Fruit fly (Drosophila melanogaster) whole organism, embryonic: ENCODE data around the gene FoxL1.

Source experiments
- Abd-B ChIP-seq: fragments of 200-800 bp; sonication (Bioruptor generic); optimal IDR thresholded peaks from 2 replicates; lab custom pipeline; 2018; ENCODE audit warnings: missing biosample characterization, mild to moderate bottlenecking, missing genetic modification characterization, moderate library complexity
- CG11093 ChIP-seq: fragments of 200-800 bp; sonication (Bioruptor generic); IDR thresholded peaks from 3 replicates; pipeline ENCODE4 v1.3.6; 2022; ENCODE audit warnings: missing biosample characterization, missing genetic modification characterization
- CG13287 ChIP-seq: fragments of 200-800 bp; sonication (Bioruptor generic); IDR thresholded peaks from 2 replicates; pipeline ENCODE4 v1.3.6; 2022; ENCODE audit warnings: missing biosample characterization, missing genetic modification characterization; ENCODE audit not compliant: partially characterized antibody
- CG13296 ChIP-seq: fragments of 200-800 bp; sonication (Bioruptor generic); optimal IDR thresholded peaks from 3 replicates; lab custom pipeline; 2018; ENCODE audit warnings: missing biosample characterization, mild to moderate bottlenecking, missing genetic modification characterization
- CG13894 ChIP-seq: fragments of 200-800 bp; sonication (Bioruptor generic); optimal IDR thresholded peaks from 3 replicates; lab custom pipeline; 2018; ENCODE audit warnings: missing biosample characterization, mild to moderate bottlenecking, missing genetic modification characterization, moderate library complexity
- CG15514 ChIP-seq: fragments of 200-800 bp; sonication (Bioruptor generic); optimal IDR thresholded peaks from 3 replicates; lab custom pipeline; 2017; ENCODE audit warnings: missing biosample characterization, missing genetic modification characterization, mild to moderate bottlenecking, moderate library complexity, missing genetic modification reagents
- CG1603 ChIP-seq: fragments of 200-800 bp; sonication (Bioruptor generic); optimal IDR thresholded peaks from 2 replicates; lab custom pipeline; 2019; ENCODE audit warnings: missing biosample characterization, mild to moderate bottlenecking, missing genetic modification characterization, moderate library complexity
- CG16815 ChIP-seq: fragments of 200-800 bp; sonication (Bioruptor generic); optimal IDR thresholded peaks from 3 replicates; lab custom pipeline; 2017; ENCODE audit warnings: missing biosample characterization, mild to moderate bottlenecking, missing genetic modification characterization
- CG17359 ChIP-seq: fragments of 200-800 bp; sonication (Bioruptor generic); optimal IDR thresholded peaks from 3 replicates; lab custom pipeline; 2018; ENCODE audit warnings: missing biosample characterization, mild to moderate bottlenecking, missing genetic modification characterization, moderate library complexity
- CG2116 ChIP-seq: fragments of 200-800 bp; sonication (Bioruptor generic); optimal IDR thresholded peaks from 3 replicates; lab custom pipeline; 2018; ENCODE audit warnings: missing biosample characterization, mild to moderate bottlenecking, missing genetic modification characterization
- CG3281 ChIP-seq: fragments of 200-800 bp; sonication (Bioruptor generic); optimal IDR thresholded peaks from 3 replicates; lab custom pipeline; 2017; ENCODE audit warnings: missing biosample characterization, mild to moderate bottlenecking, missing genetic modification characterization
- CG4328 ChIP-seq: fragments of 200-800 bp; sonication (Bioruptor generic); optimal IDR thresholded peaks from 3 replicates; lab custom pipeline; 2017; ENCODE audit warnings: missing biosample characterization, missing genetic modification reagents, missing genetic modification characterization
- CG4424 ChIP-seq: fragments of 200-800 bp; sonication (Bioruptor generic); optimal IDR thresholded peaks from 3 replicates; lab custom pipeline; 2016; ENCODE audit warnings: missing biosample characterization, missing genetic modification characterization
- CG4617 ChIP-seq: fragments of 200-800 bp; sonication (Bioruptor generic); optimal IDR thresholded peaks from 3 replicates; lab custom pipeline; 2016; ENCODE audit warnings: missing biosample characterization, missing genetic modification characterization, borderline replicate concordance
- CG7745 ChIP-seq: fragments of 200-800 bp; sonication (Bioruptor generic); optimal IDR thresholded peaks from 2 replicates; lab custom pipeline; 2018; ENCODE audit warnings: missing biosample characterization, mild to moderate bottlenecking, missing genetic modification characterization, moderate library complexity
- CG8388 ChIP-seq: fragments of 200-800 bp; sonication (Bioruptor generic); optimal IDR thresholded peaks from 2 replicates; lab custom pipeline; 2019; ENCODE audit warnings: missing biosample characterization, mild to moderate bottlenecking, missing genetic modification characterization, moderate library complexity
- CG9797 ChIP-seq: fragments of 200-800 bp; sonication (Bioruptor generic); optimal IDR thresholded peaks from 3 replicates; lab custom pipeline; 2018; ENCODE audit warnings: missing biosample characterization, mild to moderate bottlenecking, missing genetic modification characterization
- Dek ChIP-seq: fragments of 200-800 bp; sonication (Bioruptor generic); optimal IDR thresholded peaks from 3 replicates; lab custom pipeline; 2019; ENCODE audit warnings: missing biosample characterization, mild to moderate bottlenecking, missing genetic modification characterization, moderate library complexity
- Dp ChIP-seq: fragments of 200-800 bp; sonication (Bioruptor generic); optimal IDR thresholded peaks from 2 replicates; lab custom pipeline; 2018; ENCODE audit warnings: missing biosample characterization, mild to moderate bottlenecking, missing genetic modification characterization, moderate library complexity
- E2f1 ChIP-seq: fragments of 200-800 bp; sonication (Bioruptor generic); IDR thresholded peaks from 2 replicates; pipeline ENCODE4 v1.3.6; 2022; ENCODE audit warnings: missing biosample characterization, missing genetic modification characterization
- E2f2 ChIP-seq: fragments of 200-800 bp; sonication (Bioruptor generic); IDR thresholded peaks from 2 replicates; pipeline ENCODE4 v1.3.6; 2022; ENCODE audit warnings: missing biosample characterization, missing genetic modification characterization
- Ets65A ChIP-seq: fragments of 200-800 bp; sonication (Bioruptor generic); peaks from one replicate; lab custom pipeline; 2016; ENCODE audit warnings: missing biosample characterization, missing genetic modification characterization
- HLH3B ChIP-seq: fragments of 200-800 bp; sonication (Bioruptor generic); IDR thresholded peaks from 2 replicates; pipeline ENCODE4 v1.3.6; 2022; ENCODE audit warnings: missing biosample characterization, missing genetic modification characterization
- MBD-R2 ChIP-seq: fragments of 200-800 bp; sonication (Bioruptor generic); IDR thresholded peaks from 2 replicates; pipeline ENCODE4 v1.3.6; 2022; ENCODE audit warnings: missing biosample characterization, missing genetic modification characterization
- MESR4 ChIP-seq: fragments of 200-800 bp; sonication (Bioruptor generic); optimal IDR thresholded peaks from 2 replicates; lab custom pipeline; 2018; ENCODE audit warnings: missing biosample characterization, mild to moderate bottlenecking, missing genetic modification characterization, moderate library complexity
- MTF-1 ChIP-seq: fragments of 200-800 bp; sonication (Bioruptor generic); optimal IDR thresholded peaks from 2 replicates; lab custom pipeline; 2018; ENCODE audit warnings: missing biosample characterization, mild to moderate bottlenecking, missing genetic modification characterization, borderline replicate concordance
- Myb ChIP-seq: fragments of 200-800 bp; sonication (Bioruptor generic); optimal IDR thresholded peaks from 2 replicates; lab custom pipeline; 2016; ENCODE audit warnings: missing biosample characterization, missing genetic modification characterization
- Optix ChIP-seq: fragments of 200-800 bp; sonication (Bioruptor generic); IDR thresholded peaks from 3 replicates; pipeline ENCODE4 v1.3.6; 2022; ENCODE audit warnings: missing biosample characterization, missing genetic modification characterization
- Rfx ChIP-seq: fragments of 200-800 bp; sonication (Bioruptor generic); IDR thresholded peaks from 2 replicates; pipeline ENCODE4 v1.3.6; 2022; ENCODE audit warnings: missing biosample characterization, missing genetic modification characterization
- amos ChIP-seq: fragments of 200-800 bp; sonication (Bioruptor generic); IDR thresholded peaks from 2 replicates; pipeline ENCODE4 v1.3.6; 2022; ENCODE audit warnings: missing biosample characterization, missing genetic modification characterization; ENCODE audit not compliant: partially characterized antibody
- btn ChIP-seq: fragments of 200-800 bp; sonication (Bioruptor generic); optimal IDR thresholded peaks from 2 replicates; lab custom pipeline; 2016; ENCODE audit warnings: missing biosample characterization, missing genetic modification characterization
- crp ChIP-seq, 2 experiments: fragments of 200-800 bp; sonication (Bioruptor generic); optimal IDR thresholded peaks; 2 replicates in 1 of 2; 3 replicates in 1 of 2; lab custom pipeline; 2017; ENCODE audit warnings: missing biosample characterization in 2 of 2, missing genetic modification characterization in 2 of 2, mild to moderate bottlenecking in 1 of 2, moderate library complexity in 1 of 2
- gfzf ChIP-seq: fragments of 200-800 bp; sonication (Bioruptor generic); optimal IDR thresholded peaks from 2 replicates; lab custom pipeline; 2016; ENCODE audit warnings: missing biosample characterization, mild to moderate bottlenecking, missing genetic modification characterization, moderate library complexity
- grau ChIP-seq: fragments of 200-800 bp; optimal IDR thresholded peaks from 3 replicates; lab custom pipeline; 2019; ENCODE audit warnings: missing biosample characterization, mild to moderate bottlenecking, missing genetic modification characterization, moderate library complexity
- ken ChIP-seq: fragments of 200-800 bp; sonication (Bioruptor generic); IDR thresholded peaks from 3 replicates; pipeline ENCODE4 v1.3.6; 2022; ENCODE audit warnings: missing biosample characterization, missing genetic modification characterization
- klu ChIP-seq: fragments of 200-800 bp; sonication (Bioruptor generic); IDR thresholded peaks from 2 replicates; pipeline ENCODE4 v1.3.6; 2022; ENCODE audit warnings: missing biosample characterization, missing genetic modification characterization
- mam ChIP-seq: fragments of 200-800 bp; sonication (Bioruptor generic); optimal IDR thresholded peaks from 3 replicates; lab custom pipeline; 2016; ENCODE audit warnings: missing biosample characterization, missing genetic modification characterization
- nerfin-1 ChIP-seq: fragments of 200-800 bp; sonication (Bioruptor generic); optimal IDR thresholded peaks from 3 replicates; lab custom pipeline; 2019; ENCODE audit warnings: missing biosample characterization, mild to moderate bottlenecking, missing genetic modification characterization, moderate library complexity
- odd ChIP-seq: fragments of 200-800 bp; sonication (Bioruptor generic); optimal IDR thresholded peaks from 2 replicates; lab custom pipeline; 2017; ENCODE audit warnings: missing biosample characterization, mild to moderate bottlenecking, missing genetic modification characterization
- phol ChIP-seq: fragments of 200-800 bp; sonication (Bioruptor generic); optimal IDR thresholded peaks from 3 replicates; lab custom pipeline; 2018; ENCODE audit warnings: missing biosample characterization, mild to moderate bottlenecking, missing genetic modification characterization, moderate library complexity
- pzg ChIP-seq: fragments of 200-800 bp; sonication (Bioruptor generic); optimal IDR thresholded peaks from 3 replicates; lab custom pipeline; 2018; ENCODE audit warnings: missing biosample characterization, mild to moderate bottlenecking, missing genetic modification characterization, moderate library complexity
- sd ChIP-seq: fragments of 200-800 bp; sonication (Bioruptor generic); optimal IDR thresholded peaks from 3 replicates; lab custom pipeline; 2018; ENCODE audit warnings: missing biosample characterization, mild to moderate bottlenecking, missing genetic modification characterization, moderate library complexity
- sna ChIP-seq: fragments of 200-800 bp; sonication (Bioruptor generic); IDR thresholded peaks from 2 replicates; pipeline ENCODE4 v1.3.6; 2022; ENCODE audit warnings: missing biosample characterization, missing genetic modification characterization; ENCODE audit not compliant: partially characterized antibody
- sob ChIP-seq: fragments of 200-800 bp; sonication (Bioruptor generic); IDR thresholded peaks from 2 replicates; pipeline ENCODE4 v1.3.6; 2022; ENCODE audit warnings: missing biosample characterization, missing genetic modification characterization
- stwl ChIP-seq: fragments of 200-800 bp; sonication (Bioruptor generic); optimal IDR thresholded peaks from 3 replicates; lab custom pipeline; 2018; ENCODE audit warnings: missing biosample characterization, mild to moderate bottlenecking, missing genetic modification characterization, moderate library complexity
- tio ChIP-seq: fragments of 200-800 bp; sonication (Bioruptor generic); optimal IDR thresholded peaks from 2 replicates; lab custom pipeline; 2017; ENCODE audit warnings: missing biosample characterization, missing genetic modification characterization, inconsistent platforms
- trem ChIP-seq: fragments of 200-800 bp; optimal IDR thresholded peaks from 3 replicates; lab custom pipeline; 2019; ENCODE audit warnings: missing biosample characterization, mild to moderate bottlenecking, missing genetic modification characterization, moderate library complexity
- zfh2 ChIP-seq: fragments of 200-800 bp; sonication (Bioruptor generic); optimal IDR thresholded peaks from 2 replicates; lab custom pipeline; 2016; ENCODE audit warnings: missing biosample characterization, missing genetic modification characterization

The FoxL1 gene

dm6 chr3L:4001500-4001899 lies 17.2 kb upstream of the FoxL1 start:
- TF ChIP-seq amos (GFP tag; lab: Robert Waterston, UW) (no peak), CG16815 (GFP tag; lab: Kevin White, UChicago) (no peak), Ets65A (GFP tag; lab: Kevin White, UChicago) (peak; percentile 51), HLH3B (GFP tag; lab: Robert Waterston, UW) (no peak), CG13894 (tag; lab: Kevin White, UChicago) (peak; percentile 93)

- TF ChIP-seq Dek (tag; lab: Kevin White, UChicago): no peak
- TF ChIP-seq zfh2 (GFP tag; lab: Kevin White, UChicago): no peak
- TF ChIP-seq nerfin-1 (tag; lab: Kevin White, UChicago): peak; percentile 4
- TF ChIP-seq sob: no peak
- no peak for TF ChIP-seq btn (GFP tag; lab: Kevin White, UChicago)
- no peak for TF ChIP-seq Abd-B
- TF ChIP-seq CG11093: no peak
- peak; percentile 35 for TF ChIP-seq pzg (GFP tag; lab: Kevin White, UChicago)
- TF ChIP-seq CG4328: no peak
- peak; percentile 56 for TF ChIP-seq E2f2
- TF ChIP-seq CG3281 (GFP tag; lab: Kevin White, UChicago): no peak
- no peak for TF ChIP-seq CG17359
- no peak for TF ChIP-seq sna (GFP tag; lab: Robert Waterston, UW)
- TF ChIP-seq gfzf (GFP tag; lab: Kevin White, UChicago): peak; percentile 69
- TF ChIP-seq MESR4 (GFP tag; lab: Kevin White, UChicago): peak; percentile 52
- TF ChIP-seq odd (GFP tag; lab: Kevin White, UChicago): no peak
- peak in 1 of 2 experiments; percentile 85 for TF ChIP-seq crp (GFP tag; optimal IDR thresholded peaks at IDR 0.05; lab: Kevin White, UChicago)
- no peak for TF ChIP-seq klu (GFP tag; lab: Robert Waterston, UW)
- TF ChIP-seq CG13296 (GFP tag; lab: Kevin White, UChicago): no peak
- TF ChIP-seq trem: peak; percentile 12
- TF ChIP-seq MTF-1 (GFP tag; lab: Kevin White, UChicago): no peak
- no peak for TF ChIP-seq Rfx (GFP tag; lab: Robert Waterston, UW)
- TF ChIP-seq mam (GFP tag; lab: Kevin White, UChicago): no peak
- TF ChIP-seq Dp (GFP tag; lab: Kevin White, UChicago): peak; percentile 48
- TF ChIP-seq E2f1 (GFP tag; lab: Robert Waterston, UW): no peak
- peak; percentile 16 for TF ChIP-seq CG4617 (GFP tag; lab: Kevin White, UChicago)
- TF ChIP-seq CG7745 (tag; lab: Kevin White, UChicago): no peak
- no peak for TF ChIP-seq ken (GFP tag; lab: Robert Waterston, UW)
- peak; percentile 47 for TF ChIP-seq stwl (tag; lab: Kevin White, UChicago)
- TF ChIP-seq CG1603 (tag; lab: Kevin White, UChicago): peak; percentile 39
- TF ChIP-seq CG15514 (GFP tag; lab: Kevin White, UChicago): peak; percentile 96
- peak; percentile 62 for TF ChIP-seq CG9797
- no peak for TF ChIP-seq CG4424 (GFP tag; lab: Kevin White, UChicago)
- peak; percentile 55 for TF ChIP-seq sd (tag; lab: Kevin White, UChicago)
- TF ChIP-seq Myb: peak; percentile 90
- TF ChIP-seq CG8388 (GFP tag; lab: Kevin White, UChicago): no peak
- peak; percentile 6 for TF ChIP-seq CG2116 (GFP tag; lab: Kevin White, UChicago)
- TF ChIP-seq Optix: no peak
- TF ChIP-seq tio: no peak
- TF ChIP-seq CG13287: 0 out of 2 replicates have a peak, but pooled peaks have one; percentile 12
- TF ChIP-seq grau (tag; lab: Kevin White, UChicago): no peak
- TF ChIP-seq MBD-R2 (GFP tag; lab: Robert Waterston, UW): peak; percentile 55
- no peak for TF ChIP-seq phol (tag; lab: Kevin White, UChicago)
These were observed 15.4 kb upstream of the FoxL1 start, which contains the start of gene CG14985 for dm6 chr3L:4003316-4003715. Gene CG14985 (plus strand): TSS chr3L:4003474.
